Worm (Caenorhabditis elegans) whole organism, L1 larva: ENCODE results near the gene nhr-90.

Experiments
- C16A3.4 ChIP-seq: fragments of 150-350 bp; optimal IDR thresholded peaks from 2 replicates; lab custom pipeline; 2014; ENCODE audit warnings: missing biosample characterization, missing genetic modification characterization
- blmp-1 ChIP-seq: fragments of 150-350 bp; optimal IDR thresholded peaks from 2 replicates; lab custom pipeline; 2014; ENCODE audit warnings: missing biosample characterization, missing genetic modification characterization
- ceh-82 ChIP-seq, 3 experiments: fragments of 150-350 bp in 1 of 3; sonication (generic microtip) in 2 of 3; optimal IDR thresholded peaks; 2 replicates each; lab custom pipeline; 2014 to 2017; ENCODE audit warnings: missing biosample characterization in 3 of 3, missing genetic modification characterization in 3 of 3
- dpl-1 ChIP-seq, 3 experiments: fragments of 150-350 bp in 2 of 3; sonication (generic microtip) in 1 of 3; optimal IDR thresholded peaks; 2 replicates each; lab custom pipeline; 2014 to 2017; ENCODE audit warnings: missing biosample characterization in 3 of 3, missing genetic modification characterization in 3 of 3, missing genetic modification reagents in 3 of 3
- egl-27 ChIP-seq, 2 experiments: fragments of 150-350 bp in 1 of 2; sonication (generic microtip); optimal IDR thresholded peaks; 3 replicates each; lab custom pipeline; 2017 to 2018; ENCODE audit warnings: missing biosample characterization in 2 of 2, missing genetic modification characterization in 2 of 2, missing genetic modification reagents in 2 of 2
- ets-5 ChIP-seq: fragments of 200-800 bp; sonication (Bioruptor generic); IDR thresholded peaks from 2 replicates; pipeline ENCODE4 v1.3.6; 2022; ENCODE audit warnings: missing genetic modification characterization, missing compliant biosample characterization
- nhr-76 ChIP-seq: sonication (generic microtip); optimal IDR thresholded peaks from 2 replicates; lab custom pipeline; 2017; ENCODE audit warnings: missing biosample characterization, missing genetic modification characterization
- nhr-77 ChIP-seq: fragments of 150-350 bp; optimal IDR thresholded peaks from 2 replicates; lab custom pipeline; 2014; ENCODE audit warnings: missing biosample characterization, missing genetic modification characterization
- pag-3 ChIP-seq: sonication (generic microtip); optimal IDR thresholded peaks from 2 replicates; lab custom pipeline; 2017; ENCODE audit warnings: missing genetic modification characterization, mild to moderate bottlenecking, missing compliant biosample characterization, antibody characterized with exemption, borderline replicate concordance; ENCODE audit not compliant: insufficient read depth
- snpc-4 ChIP-seq: fragments of 150-350 bp; optimal IDR thresholded peaks from 2 replicates; lab custom pipeline; 2014; ENCODE audit warnings: missing biosample characterization, missing genetic modification characterization
- sptf-1 ChIP-seq: fragments of 150-350 bp; optimal IDR thresholded peaks from 2 replicates; lab custom pipeline; 2014; ENCODE audit warnings: missing biosample characterization, missing genetic modification characterization
- unc-86 ChIP-seq: sonication (generic microtip); optimal IDR thresholded peaks from 2 replicates; lab custom pipeline; 2016; ENCODE audit warnings: missing genetic modification characterization, missing compliant biosample characterization
- xbp-1 ChIP-seq: sonication (generic microtip); optimal IDR thresholded peaks from 2 replicates; lab custom pipeline; 2016; ENCODE audit warnings: missing genetic modification characterization, missing compliant biosample characterization
- zag-1 ChIP-seq: fragments of 150-350 bp; optimal IDR thresholded peaks from 2 replicates; lab custom pipeline; 2014; ENCODE audit warnings: missing biosample characterization, missing genetic modification characterization

DNA sequence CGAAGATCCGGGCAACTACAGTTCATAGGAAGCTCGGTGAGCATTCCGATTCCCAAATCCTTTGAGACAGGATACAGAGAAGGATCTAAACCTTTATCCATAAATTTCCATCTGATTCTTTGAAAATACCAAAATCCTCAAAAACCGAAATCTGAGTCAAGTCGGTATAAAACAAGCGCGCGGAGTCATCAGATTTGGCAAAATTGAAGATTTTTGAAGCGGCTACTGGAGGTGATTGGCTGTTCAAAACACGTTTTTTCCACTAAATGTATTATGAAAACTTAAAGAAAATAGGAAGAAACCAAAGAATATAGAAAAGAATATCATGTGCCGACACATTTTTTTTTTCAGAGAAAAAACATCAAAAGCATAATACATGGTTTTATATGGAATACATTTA, 35.7 kb upstream of the nhr-90 start, which contains the start of gene C14C6.13:
- TF ChIP-seq unc-86 (tag; lab: Kevin White, UChicago): no peak
- no peak for TF ChIP-seq blmp-1
- TF ChIP-seq zag-1: no peak
- TF ChIP-seq dpl-1 (GFP tag; optimal IDR thresholded peaks at IDR 0.05; lab: Kevin White, UChicago): no peak
- TF ChIP-seq nhr-77 (tag; lab: Kevin White, UChicago): no peak
- TF ChIP-seq egl-27 (tag; optimal IDR thresholded peaks at IDR 0.05; lab: Kevin White, UChicago): no peak
- TF ChIP-seq ets-5 (GFP tag; lab: Robert Waterston, UW): no peak
- TF ChIP-seq C16A3.4 (tag; lab: Kevin White, UChicago): no peak
- TF ChIP-seq pag-3: no peak
- no peak for TF ChIP-seq xbp-1 (tag; lab: Kevin White, UChicago)
- TF ChIP-seq snpc-4: no peak
- TF ChIP-seq nhr-76 (tag; lab: Kevin White, UChicago): no peak
- no peak for TF ChIP-seq ceh-82 (tag; optimal IDR thresholded peaks at IDR 0.05; lab: Kevin White, UChicago)
- TF ChIP-seq sptf-1 (tag; lab: Kevin White, UChicago): no peak
